Fruit fly (Drosophila melanogaster) whole organism, embryonic: Measurements from ENCODE around the gene CG15877.

ENCODE experiments used
- Adf1 ChIP-seq: fragments of 200-800 bp; sonication (Bioruptor generic); IDR thresholded peaks from 2 replicates; pipeline ENCODE4 v1.3.6; 2022; ENCODE audit warnings: missing biosample characterization, missing genetic modification characterization
- Antp ChIP-seq: fragments of 200-800 bp; sonication (Bioruptor generic); optimal IDR thresholded peaks from 3 replicates; lab custom pipeline; 2016; ENCODE audit warnings: missing biosample characterization, missing genetic modification characterization
- Asciz ChIP-seq: fragments of 200-800 bp; sonication (Bioruptor generic); optimal IDR thresholded peaks from 2 replicates; lab custom pipeline; 2017; ENCODE audit warnings: missing biosample characterization, mild to moderate bottlenecking, missing genetic modification characterization, missing genetic modification reagents
- CG10267 ChIP-seq: fragments of 200-800 bp; sonication (Bioruptor generic); optimal IDR thresholded peaks from 2 replicates; lab custom pipeline; 2018; ENCODE audit warnings: missing biosample characterization, mild to moderate bottlenecking, missing genetic modification characterization, moderate library complexity
- CG10654 ChIP-seq: fragments of 200-800 bp; sonication (Bioruptor generic); optimal IDR thresholded peaks from 2 replicates; lab custom pipeline; 2016; ENCODE audit warnings: missing biosample characterization, missing genetic modification characterization
- CG10959 ChIP-seq: fragments of 200-800 bp; sonication (Bioruptor generic); IDR thresholded peaks from 2 replicates; pipeline ENCODE4 v1.3.6; 2022; ENCODE audit warnings: missing biosample characterization, missing genetic modification characterization
- CG11398 ChIP-seq: fragments of 200-800 bp; sonication (Bioruptor generic); optimal IDR thresholded peaks from 2 replicates; lab custom pipeline; 2016; ENCODE audit warnings: missing biosample characterization, missing genetic modification characterization
- CG12104 ChIP-seq: fragments of 200-800 bp; sonication (Bioruptor generic); optimal IDR thresholded peaks from 3 replicates; lab custom pipeline; 2016; ENCODE audit warnings: missing biosample characterization, missing genetic modification characterization
- CG1233 ChIP-seq: fragments of 200-800 bp; sonication (Bioruptor generic); optimal IDR thresholded peaks from 4 replicates; lab custom pipeline; 2018; ENCODE audit warnings: missing biosample characterization, mild to moderate bottlenecking, missing genetic modification characterization
- CG12942 ChIP-seq: fragments of 200-800 bp; sonication (Bioruptor generic); optimal IDR thresholded peaks from 3 replicates; lab custom pipeline; 2016; ENCODE audit warnings: missing biosample characterization, missing genetic modification characterization
- CG15011 ChIP-seq: fragments of 200-800 bp; sonication (Bioruptor generic); optimal IDR thresholded peaks from 3 replicates; lab custom pipeline; 2018; ENCODE audit warnings: missing biosample characterization, mild to moderate bottlenecking, missing genetic modification characterization
- CG15514 ChIP-seq: fragments of 200-800 bp; sonication (Bioruptor generic); optimal IDR thresholded peaks from 3 replicates; lab custom pipeline; 2017; ENCODE audit warnings: missing biosample characterization, missing genetic modification characterization, mild to moderate bottlenecking, moderate library complexity, missing genetic modification reagents
- CG1603 ChIP-seq: fragments of 200-800 bp; sonication (Bioruptor generic); optimal IDR thresholded peaks from 2 replicates; lab custom pipeline; 2019; ENCODE audit warnings: missing biosample characterization, mild to moderate bottlenecking, missing genetic modification characterization, moderate library complexity
- CG2116 ChIP-seq: fragments of 200-800 bp; sonication (Bioruptor generic); optimal IDR thresholded peaks from 3 replicates; lab custom pipeline; 2018; ENCODE audit warnings: missing biosample characterization, mild to moderate bottlenecking, missing genetic modification characterization
- CG2129 ChIP-seq: fragments of 200-800 bp; sonication (Bioruptor generic); IDR thresholded peaks from 2 replicates; pipeline ENCODE4 v1.3.6; 2022; ENCODE audit warnings: missing biosample characterization, missing genetic modification characterization; ENCODE audit not compliant: partially characterized antibody
- CG2202 ChIP-seq: fragments of 200-800 bp; sonication (Bioruptor generic); optimal IDR thresholded peaks from 2 replicates; lab custom pipeline; 2018; ENCODE audit warnings: missing biosample characterization, mild to moderate bottlenecking, missing genetic modification characterization
- CG30403 ChIP-seq: fragments of 200-800 bp; sonication (Bioruptor generic); optimal IDR thresholded peaks from 3 replicates; lab custom pipeline; 2016; ENCODE audit warnings: missing biosample characterization, missing genetic modification characterization
- CG30431 ChIP-seq: fragments of 200-800 bp; sonication (Bioruptor generic); optimal IDR thresholded peaks from 2 replicates; lab custom pipeline; 2017; ENCODE audit warnings: missing biosample characterization, missing genetic modification characterization
- CG32532 ChIP-seq: fragments of 200-800 bp; sonication (Bioruptor generic); IDR thresholded peaks from 2 replicates; pipeline ENCODE4 v1.3.6; 2022; ENCODE audit warnings: missing biosample characterization, missing genetic modification characterization
- CG3281 ChIP-seq: fragments of 200-800 bp; sonication (Bioruptor generic); optimal IDR thresholded peaks from 3 replicates; lab custom pipeline; 2017; ENCODE audit warnings: missing biosample characterization, mild to moderate bottlenecking, missing genetic modification characterization
- CG3847 ChIP-seq: fragments of 200-800 bp; sonication (Bioruptor generic); IDR thresholded peaks from 2 replicates; pipeline ENCODE4 v1.3.6; 2022; ENCODE audit warnings: missing biosample characterization, missing genetic modification characterization
- CG42726 ChIP-seq: fragments of 200-800 bp; sonication (Bioruptor generic); IDR thresholded peaks from 2 replicates; pipeline ENCODE4 v1.3.6; 2022; ENCODE audit warnings: missing biosample characterization, missing genetic modification characterization; ENCODE audit not compliant: partially characterized antibody
- CG4404 ChIP-seq: fragments of 200-800 bp; sonication (Bioruptor generic); IDR thresholded peaks from 2 replicates; pipeline ENCODE4 v1.3.6; 2022; ENCODE audit warnings: missing biosample characterization, missing genetic modification characterization
- CG6654 ChIP-seq: fragments of 200-800 bp; sonication (Bioruptor generic); optimal IDR thresholded peaks from 2 replicates; lab custom pipeline; 2017; ENCODE audit warnings: missing biosample characterization, mild to moderate bottlenecking, missing genetic modification characterization
- CG7745 ChIP-seq: fragments of 200-800 bp; sonication (Bioruptor generic); optimal IDR thresholded peaks from 2 replicates; lab custom pipeline; 2018; ENCODE audit warnings: missing biosample characterization, mild to moderate bottlenecking, missing genetic modification characterization, moderate library complexity
- CG9437 ChIP-seq: fragments of 200-800 bp; sonication (Bioruptor generic); optimal IDR thresholded peaks from 2 replicates; lab custom pipeline; 2018; ENCODE audit warnings: missing biosample characterization, mild to moderate bottlenecking, missing genetic modification characterization
- Camta ChIP-seq: fragments of 200-800 bp; sonication (Bioruptor generic); optimal IDR thresholded peaks from 2 replicates; lab custom pipeline; 2016; ENCODE audit warnings: missing biosample characterization, missing genetic modification characterization
- Deaf1 ChIP-seq: fragments of 200-800 bp; optimal IDR thresholded peaks from 3 replicates; lab custom pipeline; 2019; ENCODE audit warnings: missing biosample characterization, mild to moderate bottlenecking, missing genetic modification characterization, moderate library complexity
- Neu2 ChIP-seq: fragments of 200-800 bp; sonication (Bioruptor generic); optimal IDR thresholded peaks from 3 replicates; lab custom pipeline; 2016; ENCODE audit warnings: missing biosample characterization, missing genetic modification characterization, borderline replicate concordance
- Opbp ChIP-seq: fragments of 200-800 bp; sonication (Bioruptor generic); IDR thresholded peaks from 3 replicates; pipeline ENCODE4 v1.3.6; 2022; ENCODE audit warnings: missing biosample characterization, missing genetic modification characterization; ENCODE audit not compliant: partially characterized antibody
- Scr ChIP-seq: fragments of 200-800 bp; sonication (Bioruptor generic); IDR thresholded peaks from 2 replicates; pipeline ENCODE4 v1.3.6; 2022; ENCODE audit warnings: missing biosample characterization, missing genetic modification characterization; ENCODE audit not compliant: partially characterized antibody
- abd-A ChIP-seq: fragments of 200-800 bp; sonication (Bioruptor generic); optimal IDR thresholded peaks from 3 replicates; lab custom pipeline; 2019; ENCODE audit warnings: missing biosample characterization, mild to moderate bottlenecking, missing genetic modification characterization, moderate library complexity
- br ChIP-seq: fragments of >200 bp; optimal IDR thresholded peaks from 2 replicates; lab custom pipeline; 2017
- bsh ChIP-seq, 2 experiments: fragments of 200-800 bp; sonication (Bioruptor generic); optimal IDR thresholded peaks; 2 replicates each; lab custom pipeline; 2017 to 2018; ENCODE audit warnings: mild to moderate bottlenecking in 2 of 2, missing biosample characterization in 2 of 2, missing genetic modification characterization in 2 of 2, moderate library complexity in 1 of 2
- ci ChIP-seq: fragments of 200-800 bp; sonication (Bioruptor generic); IDR thresholded peaks from 3 replicates; pipeline ENCODE4 v1.3.6; 2022; ENCODE audit warnings: missing biosample characterization, missing genetic modification characterization
- crol ChIP-seq: fragments of 200-800 bp; sonication (Bioruptor generic); IDR thresholded peaks from 2 replicates; pipeline ENCODE4 v1.3.6; 2022; ENCODE audit warnings: missing biosample characterization, missing genetic modification characterization
- dmrt11E ChIP-seq: fragments of 200-800 bp; sonication (Bioruptor generic); optimal IDR thresholded peaks from 3 replicates; lab custom pipeline; 2018; ENCODE audit warnings: missing biosample characterization, mild to moderate bottlenecking, missing genetic modification characterization, moderate library complexity
- dmrt99B ChIP-seq: fragments of 200-800 bp; sonication (Bioruptor generic); optimal IDR thresholded peaks from 2 replicates; lab custom pipeline; 2018; ENCODE audit warnings: missing biosample characterization, mild to moderate bottlenecking, missing genetic modification characterization, moderate library complexity
- ems ChIP-seq: fragments of 200-800 bp; sonication (Bioruptor generic); optimal IDR thresholded peaks from 3 replicates; lab custom pipeline; 2016; ENCODE audit warnings: missing biosample characterization, missing genetic modification characterization
- eve ChIP-seq, 2 experiments: fragments of >200 bp; optimal IDR thresholded peaks; 2 replicates each; lab custom pipeline; 2017; ENCODE audit warnings: missing biosample characterization in 2 of 2, missing genetic modification characterization in 2 of 2
- ewg ChIP-seq: fragments of 200-800 bp; sonication (Bioruptor generic); optimal IDR thresholded peaks from 3 replicates; lab custom pipeline; 2017; ENCODE audit warnings: mild to moderate bottlenecking, missing biosample characterization, missing genetic modification reagents, missing genetic modification characterization
- fru ChIP-seq: fragments of >200 bp; optimal IDR thresholded peaks from 2 replicates; lab custom pipeline; 2017
- fu2 ChIP-seq: fragments of 200-800 bp; sonication (Bioruptor generic); optimal IDR thresholded peaks from 2 replicates; lab custom pipeline; 2016; ENCODE audit warnings: missing biosample characterization, missing genetic modification characterization
- gro ChIP-seq: fragments of 200-800 bp; sonication (Bioruptor generic); optimal IDR thresholded peaks from 2 replicates; lab custom pipeline; 2016; ENCODE audit warnings: missing biosample characterization, missing genetic modification characterization
- oc ChIP-seq: fragments of 200-800 bp; sonication (Bioruptor generic); optimal IDR thresholded peaks from 2 replicates; lab custom pipeline; 2018; ENCODE audit warnings: missing biosample characterization, mild to moderate bottlenecking, missing genetic modification characterization, moderate library complexity
- pho ChIP-seq: fragments of 200-800 bp; sonication (Bioruptor generic); optimal IDR thresholded peaks from 2 replicates; lab custom pipeline; 2016; ENCODE audit warnings: missing biosample characterization, missing genetic modification characterization
- pzg ChIP-seq: fragments of 200-800 bp; sonication (Bioruptor generic); optimal IDR thresholded peaks from 3 replicates; lab custom pipeline; 2018; ENCODE audit warnings: missing biosample characterization, mild to moderate bottlenecking, missing genetic modification characterization, moderate library complexity
- schlank ChIP-seq: fragments of 200-800 bp; sonication (Bioruptor generic); optimal IDR thresholded peaks from 2 replicates; lab custom pipeline; 2018; ENCODE audit warnings: missing biosample characterization, mild to moderate bottlenecking, missing genetic modification characterization
- slou ChIP-seq: fragments of 200-800 bp; sonication (Bioruptor generic); optimal IDR thresholded peaks from 3 replicates; lab custom pipeline; 2016; ENCODE audit warnings: missing biosample characterization, missing genetic modification characterization
- ttk ChIP-seq: fragments of 200-800 bp; sonication (Bioruptor generic); IDR thresholded peaks from 2 replicates; pipeline ENCODE4 v2.1.2; 2022; ENCODE audit warnings: missing biosample characterization, missing genetic modification characterization
- usp ChIP-seq: fragments of >200 bp; optimal IDR thresholded peaks from 2 replicates; lab custom pipeline; 2017; ENCODE audit warnings: missing biosample characterization, missing genetic modification characterization
- yki ChIP-seq: fragments of >200 bp; optimal IDR thresholded peaks from 3 replicates; lab custom pipeline; 2018

Gene CG15877

dm6 chr3L:2418769-2419168, 41.4 kb upstream of the CG15877 start (continued):
- TF ChIP-seq usp (no peak), eve (GFP tag; optimal IDR thresholded peaks at IDR 0.05; lab: Kevin White, UChicago) (peak in 1 of 2 experiments; percentile 85), bsh (GFP tag; optimal IDR thresholded peaks at IDR 0.05; lab: Kevin White, UChicago) (peak; percentile 39 to 84), CG30403 (peak; percentile 74), CG15011 (GFP tag; lab: Kevin White, UChicago) (peak; percentile 82), CG2116 (GFP tag; lab: Kevin White, UChicago) (peak; percentile 27), fu2 (GFP tag; lab: Kevin White, UChicago) (peak; percentile 43), Neu2 (GFP tag; lab: Kevin White, UChicago) (no peak), CG11398 (no peak), CG10267 (tag; lab: Kevin White, UChicago) (peak; percentile 86), ems (GFP tag; lab: Kevin White, UChicago) (peak; percentile 71), CG10959 (peak; percentile 55), ttk (GFP tag; lab: Robert Waterston, UW) (peak; percentile 72), Opbp (GFP tag; lab: Robert Waterston, UW) (no peak), Asciz (peak; percentile 83), CG32532 (GFP tag; lab: Robert Waterston, UW) (peak; percentile 90), oc (tag; lab: Kevin White, UChicago) (peak; percentile 41), yki (no peak), CG4404 (GFP tag; lab: Robert Waterston, UW) (peak; percentile 72), CG15514 (peak; percentile 84), pzg (GFP tag; lab: Kevin White, UChicago) (peak; percentile 8), CG1233 (GFP tag; lab: Kevin White, UChicago) (peak; percentile 81), ewg (GFP tag; lab: Kevin White, UChicago) (peak; percentile 48), CG3281 (GFP tag; lab: Kevin White, UChicago) (peak; percentile 90), crol (GFP tag; lab: Robert Waterston, UW) (peak; percentile 84), CG1603 (tag; lab: Kevin White, UChicago) (peak; percentile 68), fru (lab: Kevin White, UChicago) (no peak), pho (GFP tag; lab: Kevin White, UChicago) (peak; percentile 64), ci (GFP tag; lab: Robert Waterston, UW) (peak; percentile 92), dmrt99B (tag; lab: Kevin White, UChicago) (peak; percentile 87), CG9437 (peak; percentile 62), dmrt11E (tag; lab: Kevin White, UChicago) (peak; percentile 54), CG6654 (GFP tag; lab: Kevin White, UChicago) (peak; percentile 80), Scr (GFP tag; lab: Robert Waterston, UW) (no peak), CG2129 (GFP tag; lab: Robert Waterston, UW) (no peak), abd-A (tag; lab: Kevin White, UChicago) (peak; percentile 21), schlank (tag; lab: Kevin White, UChicago) (no peak), CG7745 (tag; lab: Kevin White, UChicago) (no peak), br (lab: Kevin White, UChicago) (no peak), CG10654 (GFP tag; lab: Kevin White, UChicago) (peak; percentile 82), CG3847 (GFP tag; lab: Robert Waterston, UW) (peak; percentile 90), gro (peak; percentile 92), CG30431 (GFP tag; lab: Kevin White, UChicago) (peak; percentile 53), slou (GFP tag; lab: Kevin White, UChicago) (peak; percentile 20), Antp (GFP tag; lab: Kevin White, UChicago) (peak; percentile 66), CG42726 (no peak), CG12104 (peak; percentile 87), CG12942 (GFP tag; lab: Kevin White, UChicago) (peak; percentile 45), Adf1 (GFP tag; lab: Robert Waterston, UW) (peak; percentile 50), CG2202 (no peak), Camta (GFP tag; lab: Kevin White, UChicago) (peak; percentile 21), Deaf1 (tag; lab: Kevin White, UChicago) (peak; percentile 73)
